Fruit fly (Drosophila melanogaster): ENCODE results near the gene puc.

- TF ChIP-seq Snoo (tag; optimal IDR thresholded peaks at IDR 0.05) (no peak), rn (GFP tag; IDR thresholded peaks at IDR 0.05) (no peak), Pif1A (GFP tag; optimal IDR thresholded peaks at IDR 0.05) (no peak), CG17806 (tag; optimal IDR thresholded peaks at IDR 0.05) (no peak), CG8301 (tag; optimal IDR thresholded peaks at IDR 0.05) (no peak)
These were observed 46.1 kb upstream of the puc start, which contains the start of gene mAChR-B for dm6 chr3R:8058984-8059383.
